Worm (Caenorhabditis elegans): ENCODE results near the gene K07D4.5.

DNA sequence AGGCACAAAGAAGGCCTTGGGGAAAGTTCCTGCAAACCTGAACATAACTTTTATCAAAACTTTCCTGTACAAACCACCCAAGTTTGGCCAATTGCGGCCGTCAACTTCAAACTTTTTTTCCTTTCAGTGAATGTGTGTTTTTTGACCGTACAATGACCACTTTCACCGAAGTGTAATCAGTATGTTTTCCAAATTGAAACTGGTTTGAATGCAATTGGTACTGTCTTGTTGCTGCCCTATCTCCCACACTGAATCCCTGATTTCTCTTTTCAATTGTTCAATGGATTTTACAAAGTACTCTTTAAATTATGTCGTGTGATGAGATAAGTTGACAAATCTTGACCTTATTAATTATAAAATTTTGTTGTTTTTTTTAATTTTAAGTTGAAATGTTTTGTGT, 24.9 kb downstream of the K07D4.5 start:
- no peak for TF ChIP-seq ztf-23 (GFP tag; IDR thresholded peaks at IDR 0.05)
- TF ChIP-seq flt-1 (GFP tag; IDR thresholded peaks at IDR 0.05) = no peak
- no peak for TF ChIP-seq T22C8.4 (GFP tag; IDR thresholded peaks at IDR 0.05)
- TF ChIP-seq tab-1 (GFP tag; IDR thresholded peaks at IDR 0.05) = no peak
- no peak for TF ChIP-seq ztf-29 (GFP tag; IDR thresholded peaks at IDR 0.05)
- no peak for TF ChIP-seq ref-1 (GFP tag; conservative IDR thresholded peaks at IDR 0.05)
- TF ChIP-seq med-1 (GFP tag; optimal IDR thresholded peaks at IDR 0.05; ENCODE audit: insufficient read depth) = no peak
- no peak for TF ChIP-seq klf-2 (GFP tag; conservative IDR thresholded peaks at IDR 0.05)

All from whole organism, midembryonic.